Fruit fly (Drosophila melanogaster): ENCODE data around the gene CG9636.

CG9636 gene

DNA sequence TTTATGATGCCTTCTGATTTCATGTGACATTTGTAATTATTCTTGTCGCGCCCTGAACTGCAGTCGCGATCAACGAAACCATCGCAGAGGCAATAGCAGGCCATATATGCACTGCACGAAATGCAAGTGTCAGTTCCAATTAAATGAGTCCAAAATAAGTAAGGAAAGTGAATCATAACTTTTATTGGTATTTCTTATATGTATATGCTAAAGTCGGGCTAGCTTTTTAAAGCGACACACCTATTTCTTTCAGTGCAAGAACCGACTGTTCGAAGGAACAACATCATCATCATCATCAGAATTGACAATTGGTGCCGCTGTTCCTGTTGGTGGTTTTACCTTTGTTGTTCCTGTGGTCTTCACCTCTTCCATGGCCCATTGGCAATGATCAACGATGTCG is 46.5 kb downstream of the CG9636 start (continued):
- TF ChIP-seq CG14050 (GFP tag; IDR thresholded peaks at IDR 0.05) (no peak), CG3281 (GFP tag; optimal IDR thresholded peaks at IDR 0.05) (no peak), sr (GFP tag; IDR thresholded peaks at IDR 0.05) (no peak), sug (tag; optimal IDR thresholded peaks at IDR 0.05) (no peak), CG1603 (tag; optimal IDR thresholded peaks at IDR 0.05) (peak; percentile 71), unpg (GFP tag; optimal IDR thresholded peaks at IDR 0.05) (peak; percentile 9), vfl (GFP tag; optimal IDR thresholded peaks at IDR 0.05) (no peak), CoRest (tag; optimal IDR thresholded peaks at IDR 0.05) (no peak), Ptx1 (GFP tag; IDR thresholded peaks at IDR 0.05) (no peak; the same call in 1 of the 2 replicates), CG32772 (GFP tag; IDR thresholded peaks at IDR 0.05) (no peak), CG1832 (GFP tag; optimal IDR thresholded peaks at IDR 0.05) (no peak), NC2α (GFP tag; optimal IDR thresholded peaks at IDR 0.05) (no peak), sc (optimal IDR thresholded peaks at IDR 0.05) (no peak), sc (GFP tag; optimal IDR thresholded peaks at IDR 0.05) (peak; percentile 27), CG10543 (GFP tag; optimal IDR thresholded peaks at IDR 0.05) (no peak), CG2712 (tag; optimal IDR thresholded peaks at IDR 0.05) (peak; percentile 64), MESR4 (GFP tag; optimal IDR thresholded peaks at IDR 0.05) (no peak), Mrtf (GFP tag; IDR thresholded peaks at IDR 0.05) (no peak), CG15011 (GFP tag; optimal IDR thresholded peaks at IDR 0.05) (no peak), pum (GFP tag; optimal IDR thresholded peaks at IDR 0.05) (peak; percentile 7), CG31224 (GFP tag; IDR thresholded peaks at IDR 0.05) (no peak), CG18599 (GFP tag; optimal IDR thresholded peaks at IDR 0.05) (no peak), Lhr (GFP tag; optimal IDR thresholded peaks at IDR 0.05) (no peak), her (GFP tag; optimal IDR thresholded peaks at IDR 0.05) (no peak), CrebB (tag; optimal IDR thresholded peaks at IDR 0.05) (no peak), CG10979 (tag; optimal IDR thresholded peaks at IDR 0.05) (peak; percentile 56), CG9437 (GFP tag; optimal IDR thresholded peaks at IDR 0.05) (no peak), Sry-β (GFP tag; optimal IDR thresholded peaks at IDR 0.05) (no peak), Fer2 (tag; optimal IDR thresholded peaks at IDR 0.05) (no peak), CG7271 (tag; optimal IDR thresholded peaks at IDR 0.05) (no peak), Hmx (GFP tag; optimal IDR thresholded peaks at IDR 0.05) (no peak), CG5245 (GFP tag; optimal IDR thresholded peaks at IDR 0.05) (peak; percentile 23), pros (GFP tag; optimal IDR thresholded peaks at IDR 0.05) (no peak), al (GFP tag; IDR thresholded peaks at IDR 0.05) (no peak), CG30431 (GFP tag; optimal IDR thresholded peaks at IDR 0.05) (peak; percentile 37), CG10321 (GFP tag; IDR thresholded peaks at IDR 0.05) (no peak), CG8765 (GFP tag; IDR thresholded peaks at IDR 0.05) (peak; percentile 57; the same call in 1 of the 2 replicates), lmd (GFP tag; IDR thresholded peaks at IDR 0.05) (no peak), Nf-YA (GFP tag; IDR thresholded peaks at IDR 0.05) (no peak), klu (GFP tag; IDR thresholded peaks at IDR 0.05) (no peak), CG16863 (GFP tag; optimal IDR thresholded peaks at IDR 0.05) (no peak), fd96Cb (tag; optimal IDR thresholded peaks at IDR 0.05) (peak; percentile 10), ase (GFP tag; IDR thresholded peaks at IDR 0.05) (no peak), bab2 (GFP tag; optimal IDR thresholded peaks at IDR 0.05) (no peak), Usf (GFP tag; optimal IDR thresholded peaks at IDR 0.05) (no peak), z (GFP tag; IDR thresholded peaks at IDR 0.05) (no peak), H2.0 (GFP tag; IDR thresholded peaks at IDR 0.05) (no peak), slbo (GFP tag; IDR thresholded peaks at IDR 0.05) (no peak), CG9727 (GFP tag; optimal IDR thresholded peaks at IDR 0.05) (peak; percentile 60), lab (GFP tag; optimal IDR thresholded peaks at IDR 0.05) (no peak), CG17328 (GFP tag; IDR thresholded peaks at IDR 0.05) (peak; percentile 59), aop (GFP tag; IDR thresholded peaks at IDR 0.05) (no peak), danr (GFP tag; IDR thresholded peaks at IDR 0.05) (no peak)

Data from whole organism, embryonic.